Fruit fly (Drosophila melanogaster) whole organism, embryonic: ENCODE results near the gene RhoGAP5A.

Source experiments
- Aef1 ChIP-seq: fragments of 200-800 bp; sonication (Bioruptor generic); IDR thresholded peaks from 3 replicates; pipeline ENCODE4 v1.3.6; 2022; ENCODE audit warnings: missing biosample characterization, missing genetic modification characterization
- Antp ChIP-seq: fragments of 200-800 bp; sonication (Bioruptor generic); optimal IDR thresholded peaks from 3 replicates; lab custom pipeline; 2016; ENCODE audit warnings: missing biosample characterization, missing genetic modification characterization
- CG10147 ChIP-seq: fragments of 200-800 bp; sonication (Bioruptor generic); optimal IDR thresholded peaks from 2 replicates; lab custom pipeline; 2019; ENCODE audit warnings: missing biosample characterization, mild to moderate bottlenecking, missing genetic modification characterization, moderate library complexity
- CG12219 ChIP-seq: fragments of 200-800 bp; sonication (Bioruptor generic); optimal IDR thresholded peaks from 3 replicates; lab custom pipeline; 2018; ENCODE audit warnings: missing biosample characterization, mild to moderate bottlenecking, missing genetic modification characterization
- CG13624 ChIP-seq: fragments of 200-800 bp; sonication (Bioruptor generic); optimal IDR thresholded peaks from 2 replicates; lab custom pipeline; 2016; ENCODE audit warnings: missing biosample characterization, missing genetic modification characterization
- CG13775 ChIP-seq: fragments of 200-800 bp; sonication (Bioruptor generic); optimal IDR thresholded peaks from 3 replicates; lab custom pipeline; 2017; ENCODE audit warnings: missing biosample characterization, mild to moderate bottlenecking, missing genetic modification characterization
- CG15269 ChIP-seq: fragments of 200-800 bp; sonication (Bioruptor generic); optimal IDR thresholded peaks from 2 replicates; lab custom pipeline; 2018; ENCODE audit warnings: missing biosample characterization, mild to moderate bottlenecking, missing genetic modification characterization, moderate library complexity
- CG1603 ChIP-seq: fragments of 200-800 bp; sonication (Bioruptor generic); optimal IDR thresholded peaks from 2 replicates; lab custom pipeline; 2019; ENCODE audit warnings: missing biosample characterization, mild to moderate bottlenecking, missing genetic modification characterization, moderate library complexity
- CG3838 ChIP-seq: fragments of 200-800 bp; sonication (Bioruptor generic); optimal IDR thresholded peaks from 3 replicates; lab custom pipeline; 2016; ENCODE audit warnings: missing biosample characterization, missing genetic modification characterization
- CG3847 ChIP-seq: fragments of 200-800 bp; sonication (Bioruptor generic); IDR thresholded peaks from 2 replicates; pipeline ENCODE4 v1.3.6; 2022; ENCODE audit warnings: missing biosample characterization, missing genetic modification characterization
- CG3995 ChIP-seq: fragments of 200-800 bp; sonication (Bioruptor generic); optimal IDR thresholded peaks from 3 replicates; lab custom pipeline; 2016; ENCODE audit warnings: missing biosample characterization, missing genetic modification characterization
- CG4617 ChIP-seq: fragments of 200-800 bp; sonication (Bioruptor generic); optimal IDR thresholded peaks from 3 replicates; lab custom pipeline; 2016; ENCODE audit warnings: missing biosample characterization, missing genetic modification characterization, borderline replicate concordance
- CG4730 ChIP-seq: fragments of 200-800 bp; sonication (Bioruptor generic); IDR thresholded peaks from 2 replicates; pipeline ENCODE4 v1.3.6; 2022; ENCODE audit warnings: missing biosample characterization, missing genetic modification characterization
- CG6689 ChIP-seq: fragments of 200-800 bp; sonication (Bioruptor generic); IDR thresholded peaks from 2 replicates; pipeline ENCODE4 v1.3.6; 2022; ENCODE audit warnings: missing biosample characterization, missing genetic modification characterization
- CG7556 ChIP-seq: fragments of 200-800 bp; sonication (Bioruptor generic); optimal IDR thresholded peaks from 2 replicates; lab custom pipeline; 2017; ENCODE audit warnings: missing biosample characterization, mild to moderate bottlenecking, missing genetic modification characterization
- CG7839 ChIP-seq: fragments of 200-800 bp; sonication (Bioruptor generic); optimal IDR thresholded peaks from 3 replicates; lab custom pipeline; 2018; ENCODE audit warnings: missing biosample characterization, mild to moderate bottlenecking, missing genetic modification characterization, moderate library complexity
- D ChIP-seq, 2 experiments: fragments of 200-800 bp in 1 of 2; fragments of >200 bp in 1 of 2; sonication (Bioruptor generic) in 1 of 2; optimal IDR thresholded peaks; 2 replicates in 1 of 2; 3 replicates in 1 of 2; lab custom pipeline; 2017; ENCODE audit warnings: mild to moderate bottlenecking in 1 of 2, missing biosample characterization in 1 of 2, missing genetic modification characterization in 1 of 2, missing genetic modification reagents in 1 of 2
- Doc3 ChIP-seq: fragments of 200-800 bp; sonication (Bioruptor generic); IDR thresholded peaks from 3 replicates; pipeline ENCODE4 v1.3.6; 2022; ENCODE audit warnings: missing biosample characterization, missing genetic modification characterization; ENCODE audit not compliant: partially characterized antibody
- Drgx ChIP-seq: fragments of 200-800 bp; sonication (Bioruptor generic); IDR thresholded peaks from 2 replicates; pipeline ENCODE4 v1.3.6; 2022; ENCODE audit warnings: missing biosample characterization, missing genetic modification characterization
- Gsc ChIP-seq: fragments of 200-800 bp; sonication (Bioruptor generic); IDR thresholded peaks from 2 replicates; pipeline ENCODE4 v1.3.6; 2022; ENCODE audit warnings: missing biosample characterization, missing genetic modification characterization
- HLH4C ChIP-seq: fragments of 200-800 bp; sonication (Bioruptor generic); IDR thresholded peaks from 3 replicates; pipeline ENCODE4 v1.3.6; 2022; ENCODE audit warnings: missing biosample characterization, missing genetic modification characterization; ENCODE audit not compliant: partially characterized antibody
- Hr51 ChIP-seq, 2 experiments: fragments of 200-800 bp; sonication (Bioruptor generic); optimal IDR thresholded peaks; 2 replicates in 1 of 2; 3 replicates in 1 of 2; lab custom pipeline; 2016 to 2018; ENCODE audit warnings: missing biosample characterization in 2 of 2, missing genetic modification characterization in 2 of 2, mild to moderate bottlenecking in 1 of 2, moderate library complexity in 1 of 2
- Lim3 ChIP-seq: fragments of 200-800 bp; sonication (Bioruptor generic); IDR thresholded peaks from 2 replicates; pipeline ENCODE4 v1.3.6; 2022; ENCODE audit warnings: missing biosample characterization, missing genetic modification characterization
- MBD-R2 ChIP-seq: fragments of 200-800 bp; sonication (Bioruptor generic); IDR thresholded peaks from 2 replicates; pipeline ENCODE4 v1.3.6; 2022; ENCODE audit warnings: missing biosample characterization, missing genetic modification characterization
- Mes4 ChIP-seq: fragments of 200-800 bp; sonication (Bioruptor generic); optimal IDR thresholded peaks from 2 replicates; lab custom pipeline; 2016; ENCODE audit warnings: missing biosample characterization, missing genetic modification characterization
- Nf-YC ChIP-seq: fragments of 200-800 bp; optimal IDR thresholded peaks from 3 replicates; lab custom pipeline; 2019; ENCODE audit warnings: missing biosample characterization, mild to moderate bottlenecking, missing genetic modification characterization, moderate library complexity
- Optix ChIP-seq: fragments of 200-800 bp; sonication (Bioruptor generic); IDR thresholded peaks from 3 replicates; pipeline ENCODE4 v1.3.6; 2022; ENCODE audit warnings: missing biosample characterization, missing genetic modification characterization
- PHDP ChIP-seq: fragments of 200-800 bp; sonication (Bioruptor generic); optimal IDR thresholded peaks from 3 replicates; lab custom pipeline; 2018; ENCODE audit warnings: missing biosample characterization, mild to moderate bottlenecking, missing genetic modification characterization, moderate library complexity
- Scr ChIP-seq: fragments of 200-800 bp; sonication (Bioruptor generic); IDR thresholded peaks from 2 replicates; pipeline ENCODE4 v1.3.6; 2022; ENCODE audit warnings: missing biosample characterization, missing genetic modification characterization; ENCODE audit not compliant: partially characterized antibody
- Sry-δ ChIP-seq: fragments of 200-800 bp; sonication (Bioruptor generic); optimal IDR thresholded peaks from 2 replicates; lab custom pipeline; 2016; ENCODE audit warnings: missing biosample characterization, missing genetic modification characterization
- Ssrp ChIP-seq: fragments of 200-800 bp; sonication (Bioruptor generic); optimal IDR thresholded peaks from 2 replicates; lab custom pipeline; 2018; ENCODE audit warnings: missing biosample characterization, mild to moderate bottlenecking, missing genetic modification characterization, moderate library complexity
- Taf1 ChIP-seq: fragments of 200-800 bp; sonication (Bioruptor generic); IDR thresholded peaks from 2 replicates; pipeline ENCODE4 v1.3.6; 2022; ENCODE audit warnings: missing biosample characterization, missing genetic modification characterization
- ac ChIP-seq: fragments of 200-800 bp; sonication (Bioruptor generic); optimal IDR thresholded peaks from 3 replicates; lab custom pipeline; 2017; ENCODE audit warnings: missing biosample characterization, mild to moderate bottlenecking, missing genetic modification characterization
- chif ChIP-seq, 2 experiments: fragments of 200-800 bp; sonication (Bioruptor generic); optimal IDR thresholded peaks; 3 replicates each; lab custom pipeline; 2016; ENCODE audit warnings: missing biosample characterization in 2 of 2, missing genetic modification characterization in 2 of 2
- chn ChIP-seq: fragments of 200-800 bp; sonication (Bioruptor generic); optimal IDR thresholded peaks from 2 replicates; lab custom pipeline; 2016; ENCODE audit warnings: missing biosample characterization, missing genetic modification characterization
- dimm ChIP-seq: fragments of 200-800 bp; sonication (Bioruptor generic); IDR thresholded peaks from 2 replicates; pipeline ENCODE4 v1.3.6; 2022; ENCODE audit warnings: missing biosample characterization, missing genetic modification characterization
- fu2 ChIP-seq: fragments of 200-800 bp; sonication (Bioruptor generic); optimal IDR thresholded peaks from 2 replicates; lab custom pipeline; 2016; ENCODE audit warnings: missing biosample characterization, missing genetic modification characterization
- gce ChIP-seq: fragments of 200-800 bp; sonication (Bioruptor generic); IDR thresholded peaks from 3 replicates; pipeline ENCODE4 v1.3.6; 2022; ENCODE audit warnings: missing biosample characterization, missing genetic modification characterization
- gcm ChIP-seq: fragments of 200-800 bp; sonication (Bioruptor generic); optimal IDR thresholded peaks from 2 replicates; lab custom pipeline; 2019; ENCODE audit warnings: missing biosample characterization, mild to moderate bottlenecking, missing genetic modification characterization, moderate library complexity
- h ChIP-seq: fragments of >200 bp; optimal IDR thresholded peaks from 2 replicates; lab custom pipeline; 2017
- her ChIP-seq: fragments of 200-800 bp; sonication (Bioruptor generic); optimal IDR thresholded peaks from 2 replicates; lab custom pipeline; 2016; ENCODE audit warnings: missing biosample characterization, missing genetic modification characterization
- ind ChIP-seq: fragments of 200-800 bp; sonication (Bioruptor generic); optimal IDR thresholded peaks from 3 replicates; lab custom pipeline; 2016; ENCODE audit warnings: missing biosample characterization, missing genetic modification characterization
- luna ChIP-seq: fragments of 200-800 bp; sonication (Bioruptor generic); optimal IDR thresholded peaks from 2 replicates; lab custom pipeline; 2016; ENCODE audit warnings: missing biosample characterization, missing genetic modification characterization
- mld ChIP-seq: fragments of 200-800 bp; sonication (Bioruptor generic); IDR thresholded peaks from 3 replicates; pipeline ENCODE4 v1.3.6; 2022; ENCODE audit warnings: missing biosample characterization, missing genetic modification characterization; ENCODE audit not compliant: partially characterized antibody
- pan ChIP-seq, 4 experiments: fragments of >200 bp in 3 of 4; fragments of 200-800 bp in 1 of 4; sonication (Bioruptor generic) in 1 of 4; optimal IDR thresholded peaks in 3 of 4; IDR thresholded peaks in 1 of 4; 2 replicates each; pipeline versions ENCODE4 v1.3.6 to Lab custom; 2017 to 2022; ENCODE audit warnings: missing biosample characterization in 2 of 4, missing genetic modification characterization in 2 of 4, mixed read lengths in 1 of 4
- pros ChIP-seq: fragments of 200-800 bp; sonication (Bioruptor generic); optimal IDR thresholded peaks from 3 replicates; lab custom pipeline; 2019; ENCODE audit warnings: missing biosample characterization, mild to moderate bottlenecking, missing genetic modification characterization, moderate library complexity
- psq ChIP-seq: fragments of 200-800 bp; sonication (Bioruptor generic); optimal IDR thresholded peaks from 2 replicates; lab custom pipeline; 2017; ENCODE audit warnings: missing biosample characterization, missing genetic modification characterization
- ranshi ChIP-seq: fragments of 200-800 bp; sonication (Bioruptor generic); IDR thresholded peaks from 2 replicates; pipeline ENCODE4 v1.3.6; 2022; ENCODE audit warnings: missing biosample characterization, missing genetic modification characterization
- ssp ChIP-seq: fragments of 200-800 bp; sonication (Bioruptor generic); IDR thresholded peaks from 2 replicates; pipeline ENCODE4 v1.3.6; 2022; ENCODE audit warnings: missing biosample characterization, missing genetic modification characterization
- toy ChIP-seq: fragments of 200-800 bp; sonication (Bioruptor generic); IDR thresholded peaks from 2 replicates; pipeline ENCODE4 v1.3.6; 2022; ENCODE audit warnings: missing biosample characterization, missing genetic modification characterization

Gene RhoGAP5A

DNA sequence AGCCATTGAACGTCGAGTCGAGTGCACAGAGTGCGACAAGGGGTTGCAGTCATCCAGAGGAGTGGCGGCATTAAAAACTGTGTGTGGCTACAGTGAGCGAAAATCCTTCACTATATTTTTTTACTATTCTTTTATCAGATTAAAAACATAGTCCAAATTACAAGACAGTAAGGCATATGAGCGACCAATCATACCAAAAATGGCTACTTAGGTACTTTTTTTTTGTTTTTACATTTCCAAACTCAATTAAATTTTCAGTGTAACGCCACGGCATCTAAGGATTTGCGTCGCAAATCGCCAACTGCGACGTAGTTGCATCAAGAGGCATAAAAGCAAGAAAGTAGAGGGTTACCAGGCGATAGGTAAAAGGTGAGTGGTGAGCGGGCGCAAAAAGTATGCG, 20.5 kb upstream of the RhoGAP5A start (continued):
- peak; percentile 62 for TF ChIP-seq CG7556 (GFP tag; lab: Kevin White, UChicago)
- TF ChIP-seq Drgx (GFP tag; lab: Robert Waterston, UW): 0 out of 2 replicates have a peak, but pooled peaks have one; percentile 21
- no peak for TF ChIP-seq fu2 (GFP tag; lab: Kevin White, UChicago)
- TF ChIP-seq CG4730 (GFP tag; lab: Robert Waterston, UW): no peak
- no peak for TF ChIP-seq Sry-δ (GFP tag; lab: Kevin White, UChicago)
- TF ChIP-seq Lim3 (GFP tag; lab: Robert Waterston, UW): no peak
- TF ChIP-seq CG10147 (GFP tag; lab: Kevin White, UChicago): no peak
- peak; percentile 46 for TF ChIP-seq CG12219 (GFP tag; lab: Kevin White, UChicago)
- peak; percentile 37 for TF ChIP-seq gcm
- TF ChIP-seq pan (optimal IDR thresholded peaks at IDR 0.05; lab: Kevin White, UChicago): no peak
- no peak for TF ChIP-seq pan (GFP tag; optimal IDR thresholded peaks at IDR 0.05 in 1 of 2, IDR thresholded peaks at IDR 0.05 in 1 of 2)
- no peak for TF ChIP-seq CG4617 (GFP tag; lab: Kevin White, UChicago)
- peak; percentile 52; the same call in 1 of the 2 replicates for TF ChIP-seq ranshi (GFP tag; lab: Robert Waterston, UW)
- TF ChIP-seq gce (GFP tag; lab: Robert Waterston, UW): 0 out of 3 replicates have a peak, but pooled peaks have one; percentile 26
- no peak for TF ChIP-seq dimm
- TF ChIP-seq Antp: peak; percentile 3
- peak; percentile 58 for TF ChIP-seq CG1603
- TF ChIP-seq ind: peak; percentile 27
- peak; percentile 13 for TF ChIP-seq Mes4 (GFP tag; lab: Kevin White, UChicago)
- TF ChIP-seq h (lab: Kevin White, UChicago): no peak
- no peak for TF ChIP-seq CG3838
- no peak for TF ChIP-seq Scr (GFP tag; lab: Robert Waterston, UW)
- peak; percentile 3 for TF ChIP-seq ac (GFP tag; lab: Kevin White, UChicago)
- TF ChIP-seq HLH4C (GFP tag; lab: Robert Waterston, UW): no peak
- TF ChIP-seq CG15269 (tag; lab: Kevin White, UChicago): peak; percentile 27
- no peak for TF ChIP-seq D (optimal IDR thresholded peaks at IDR 0.05; lab: Kevin White, UChicago)
- peak; percentile 49 for TF ChIP-seq D (GFP tag; optimal IDR thresholded peaks at IDR 0.05; lab: Kevin White, UChicago)
- TF ChIP-seq CG13624 (GFP tag; lab: Kevin White, UChicago): peak; percentile 26
- 0 out of 3 replicates have a peak, but pooled peaks have one; percentile 28 for TF ChIP-seq Aef1
- peak; percentile 6 to 44 for TF ChIP-seq Hr51 (GFP tag; optimal IDR thresholded peaks at IDR 0.05; lab: Kevin White, UChicago)
- TF ChIP-seq her (GFP tag; lab: Kevin White, UChicago): no peak
- TF ChIP-seq PHDP (tag; lab: Kevin White, UChicago): peak; percentile 51
- TF ChIP-seq CG6689 (GFP tag; lab: Robert Waterston, UW): peak; percentile 53
- 0 out of 2 replicates have a peak, but pooled peaks have one; percentile 15 for TF ChIP-seq CG3847 (GFP tag; lab: Robert Waterston, UW)
- TF ChIP-seq CG7839: peak; percentile 55
- peak; percentile 43 for TF ChIP-seq ssp (GFP tag; lab: Robert Waterston, UW)
- TF ChIP-seq psq (GFP tag; lab: Kevin White, UChicago): no peak
- TF ChIP-seq Ssrp: peak; percentile 48
- peak; percentile 17 for TF ChIP-seq pros
- no peak for TF ChIP-seq luna
- no peak for TF ChIP-seq Taf1 (GFP tag; lab: Robert Waterston, UW)
- TF ChIP-seq MBD-R2 (GFP tag; lab: Robert Waterston, UW): no peak
- no peak for TF ChIP-seq toy (GFP tag; lab: Robert Waterston, UW)
- no peak for TF ChIP-seq Nf-YC (tag; lab: Kevin White, UChicago)
- 0 out of 2 replicates have a peak, but pooled peaks have one; percentile 23 for TF ChIP-seq Gsc
- TF ChIP-seq CG13775 (GFP tag; lab: Kevin White, UChicago): peak; percentile 17
- no peak for TF ChIP-seq mld (GFP tag; lab: Robert Waterston, UW)
- peak; percentile 33 for TF ChIP-seq chn (GFP tag; lab: Kevin White, UChicago)
- TF ChIP-seq Doc3 (GFP tag; lab: Robert Waterston, UW): no peak
- peak in 1 of 2 experiments; percentile 47 for TF ChIP-seq chif (GFP tag; optimal IDR thresholded peaks at IDR 0.05; lab: Kevin White, UChicago)
- peak; percentile 36; the same call in 1 of the 3 replicates for TF ChIP-seq Optix (GFP tag; lab: Robert Waterston, UW)
- TF ChIP-seq CG3995 (GFP tag; lab: Kevin White, UChicago): no peak
